Worm (Caenorhabditis elegans) whole organism, young adult: ENCODE measurements around the gene fbxa-183.
"Not testable (repeated sequence)": the region's sequence is repeated elsewhere in the genome, so short reads cannot be mapped to it uniquely, and the experiment has no call there.

Experiments used
- B0019.2 ChIP-seq: fragments of 200-800 bp; sonication (Bioruptor generic); conservative IDR thresholded peaks from 2 replicates; pipeline ENCODE4 v1.3.6; 2022; ENCODE audit warnings: missing genetic modification reagents, missing genetic modification characterization, missing compliant biosample characterization
- C17E4.6 ChIP-seq: fragments of 200-800 bp; sonication (Bioruptor generic); IDR thresholded peaks from 2 replicates; pipeline ENCODE4 v1.3.6; 2022; ENCODE audit warnings: missing genetic modification reagents, missing genetic modification characterization, missing compliant biosample characterization
- D2030.7 ChIP-seq: fragments of 200-800 bp; sonication (Bioruptor generic); IDR thresholded peaks from 2 replicates; pipeline ENCODE4 v1.3.6; 2022; ENCODE audit warnings: missing genetic modification reagents, missing genetic modification characterization, missing compliant biosample characterization
- F33H1.4 ChIP-seq: fragments of 200-800 bp; sonication (Bioruptor generic); IDR thresholded peaks from 2 replicates; pipeline ENCODE4 v1.3.6; 2022; ENCODE audit warnings: missing genetic modification reagents, missing genetic modification characterization, missing compliant biosample characterization
- F39B2.1 ChIP-seq: fragments of 200-800 bp; sonication (Bioruptor generic); IDR thresholded peaks from 2 replicates; pipeline ENCODE4 v1.3.6; 2022; ENCODE audit warnings: missing genetic modification reagents, missing genetic modification characterization, missing compliant biosample characterization
- F49E8.2 ChIP-seq: sonication (generic microtip); optimal IDR thresholded peaks from 3 replicates; lab custom pipeline; 2017; ENCODE audit warnings: missing genetic modification characterization, mild to moderate bottlenecking, missing compliant biosample characterization, antibody characterized with exemption, moderate library complexity; ENCODE audit not compliant: insufficient read depth
- K11D2.4 ChIP-seq: fragments of 200-800 bp; sonication (Bioruptor generic); IDR thresholded peaks from 2 replicates; pipeline ENCODE4 v1.3.6; 2022; ENCODE audit warnings: missing genetic modification reagents, missing genetic modification characterization, missing compliant biosample characterization
- Y53F4B.3 ChIP-seq: fragments of 200-800 bp; sonication (Bioruptor generic); IDR thresholded peaks from 2 replicates; pipeline ENCODE4 v1.3.6; 2022; ENCODE audit warnings: missing genetic modification reagents, missing genetic modification characterization, missing compliant biosample characterization
- Y56A3A.18 ChIP-seq: fragments of 200-800 bp; sonication (Bioruptor generic); IDR thresholded peaks from 2 replicates; pipeline ENCODE4 v1.3.6; 2022; ENCODE audit warnings: missing genetic modification reagents, missing genetic modification characterization, missing compliant biosample characterization
- Y67H2A.10 ChIP-seq: fragments of 200-800 bp; sonication (Bioruptor generic); conservative IDR thresholded peaks from 2 replicates; pipeline ENCODE4 v1.3.6; 2022; ENCODE audit warnings: missing genetic modification reagents, missing genetic modification characterization, missing compliant biosample characterization
- Y95B8A.8 ChIP-seq: fragments of 200-800 bp; sonication (Bioruptor generic); IDR thresholded peaks from 2 replicates; pipeline ENCODE4 v1.3.6; 2022; ENCODE audit warnings: missing genetic modification reagents, missing genetic modification characterization, missing compliant biosample characterization
- ZK185.1 ChIP-seq: sonication (generic microtip); optimal IDR thresholded peaks from 2 replicates; lab custom pipeline; 2016; ENCODE audit warnings: mild to moderate bottlenecking, missing genetic modification characterization, missing compliant biosample characterization; ENCODE audit not compliant: poor library complexity, severe bottlenecking
- aptf-2 ChIP-seq: fragments of 200-800 bp; sonication (Bioruptor generic); conservative IDR thresholded peaks from 2 replicates; pipeline ENCODE4 v1.3.6; 2022; ENCODE audit warnings: missing genetic modification reagents, missing genetic modification characterization, missing compliant biosample characterization
- attf-3 ChIP-seq: fragments of 200-800 bp; sonication (Bioruptor generic); conservative IDR thresholded peaks from 2 replicates; pipeline ENCODE4 v1.3.6; 2022; ENCODE audit warnings: missing genetic modification reagents, missing genetic modification characterization, missing compliant biosample characterization
- attf-5 ChIP-seq: fragments of 200-800 bp; sonication (Bioruptor generic); optimal IDR thresholded peaks from 2 replicates; lab custom pipeline; 2018; ENCODE audit warnings: mild to moderate bottlenecking, missing genetic modification characterization, missing compliant biosample characterization
- attf-6 ChIP-seq: fragments of 200-800 bp; sonication (Bioruptor generic); IDR thresholded peaks from 2 replicates; pipeline ENCODE4 v1.3.6; 2022; ENCODE audit warnings: missing genetic modification reagents, missing genetic modification characterization, missing compliant biosample characterization
- cebp-1 ChIP-seq, 2 experiments: fragments of 200-800 bp in 1 of 2; sonication (Bioruptor generic) in 1 of 2; sonication (generic microtip) in 1 of 2; IDR thresholded peaks in 1 of 2; optimal IDR thresholded peaks in 1 of 2; 2 replicates each; pipeline versions ENCODE4 v1.3.6 to Lab custom; 2017 to 2022; ENCODE audit warnings: missing compliant biosample characterization in 2 of 2, missing genetic modification characterization in 2 of 2, mild to moderate bottlenecking in 1 of 2, missing genetic modification reagents in 1 of 2, moderate library complexity in 1 of 2
- cebp-2 ChIP-seq: fragments of 200-800 bp; sonication (Bioruptor generic); IDR thresholded peaks from 2 replicates; pipeline ENCODE4 v1.3.6; 2022; ENCODE audit warnings: missing genetic modification characterization, missing compliant biosample characterization
- ceh-100 ChIP-seq: fragments of 200-800 bp; sonication (Bioruptor generic); IDR thresholded peaks from 2 replicates; pipeline ENCODE4 v1.3.6; 2022; ENCODE audit warnings: missing genetic modification reagents, missing genetic modification characterization, missing compliant biosample characterization
- ceh-58 ChIP-seq: fragments of 200-800 bp; sonication (Bioruptor generic); IDR thresholded peaks from 2 replicates; pipeline ENCODE4 v1.3.6; 2022; ENCODE audit warnings: missing genetic modification characterization, missing compliant biosample characterization
- ceh-91 ChIP-seq: fragments of 200-800 bp; sonication (Bioruptor generic); IDR thresholded peaks from 2 replicates; pipeline ENCODE4 v1.3.6; 2022; ENCODE audit warnings: missing genetic modification reagents, missing genetic modification characterization, missing compliant biosample characterization
- dpl-1 ChIP-seq: fragments of 150-350 bp; optimal IDR thresholded peaks from 2 replicates; lab custom pipeline; 2014; ENCODE audit warnings: missing biosample characterization, missing genetic modification reagents, missing genetic modification characterization
- efl-1 ChIP-seq: fragments of 150-350 bp; optimal IDR thresholded peaks from 2 replicates; lab custom pipeline; 2014; ENCODE audit warnings: missing biosample characterization, missing genetic modification reagents, missing genetic modification characterization
- egl-44 ChIP-seq: fragments of 200-800 bp; sonication (Bioruptor generic); IDR thresholded peaks from 2 replicates; pipeline ENCODE4 v1.3.6; 2022; ENCODE audit warnings: missing genetic modification reagents, missing genetic modification characterization, missing compliant biosample characterization
- egrh-3 ChIP-seq: fragments of 200-800 bp; sonication (Bioruptor generic); IDR thresholded peaks from 2 replicates; pipeline ENCODE4 v1.3.6; 2022; ENCODE audit warnings: missing genetic modification reagents, missing genetic modification characterization, missing compliant biosample characterization
- hmg-1.2 ChIP-seq: fragments of 200-800 bp; sonication (Bioruptor generic); IDR thresholded peaks from 2 replicates; pipeline ENCODE4 v1.3.6; 2022; ENCODE audit warnings: missing genetic modification reagents, missing genetic modification characterization, missing compliant biosample characterization
- hmg-20 ChIP-seq: fragments of 200-800 bp; sonication (Bioruptor generic); IDR thresholded peaks from 2 replicates; pipeline ENCODE4 v1.3.6; 2022; ENCODE audit warnings: missing genetic modification reagents, missing genetic modification characterization, missing compliant biosample characterization
- lin-26 ChIP-seq: fragments of 200-800 bp; sonication (Bioruptor generic); IDR thresholded peaks from 2 replicates; pipeline ENCODE4 v1.3.6; 2022; ENCODE audit warnings: missing genetic modification reagents, missing genetic modification characterization, missing compliant biosample characterization
- lin-54 ChIP-seq: fragments of 200-800 bp; sonication (Bioruptor generic); optimal IDR thresholded peaks from 2 replicates; lab custom pipeline; 2018; ENCODE audit warnings: mild to moderate bottlenecking, missing genetic modification characterization, missing compliant biosample characterization
- lir-1 ChIP-seq: fragments of 200-800 bp; sonication (Bioruptor generic); conservative IDR thresholded peaks from 2 replicates; pipeline ENCODE4 v1.3.6; 2022; ENCODE audit warnings: missing genetic modification reagents, missing genetic modification characterization, missing compliant biosample characterization
- lsl-1 ChIP-seq: fragments of 200-800 bp; sonication (Bioruptor generic); optimal IDR thresholded peaks from 2 replicates; lab custom pipeline; 2018; ENCODE audit warnings: mild to moderate bottlenecking, missing genetic modification characterization, moderate library complexity, missing compliant biosample characterization
- madf-3 ChIP-seq: fragments of 200-800 bp; sonication (Bioruptor generic); IDR thresholded peaks from 2 replicates; pipeline ENCODE4 v1.3.6; 2022; ENCODE audit warnings: missing genetic modification reagents, missing genetic modification characterization, missing compliant biosample characterization
- madf-6 ChIP-seq: fragments of 200-800 bp; sonication (Bioruptor generic); IDR thresholded peaks from 2 replicates; pipeline ENCODE4 v1.3.6; 2022; ENCODE audit warnings: missing genetic modification reagents, missing genetic modification characterization, missing compliant biosample characterization
- madf-8 ChIP-seq: fragments of 200-800 bp; sonication (Bioruptor generic); conservative IDR thresholded peaks from 2 replicates; pipeline ENCODE4 v1.3.6; 2022; ENCODE audit warnings: missing genetic modification reagents, missing genetic modification characterization, missing compliant biosample characterization
- pbrm-1 ChIP-seq: fragments of 200-800 bp; sonication (Bioruptor generic); IDR thresholded peaks from 2 replicates; pipeline ENCODE4 v1.3.6; 2022; ENCODE audit warnings: missing genetic modification reagents, missing genetic modification characterization, missing compliant biosample characterization
- rcor-1 ChIP-seq: fragments of 200-800 bp; sonication (Bioruptor generic); IDR thresholded peaks from 2 replicates; pipeline ENCODE4 v1.3.6; 2022; ENCODE audit warnings: missing genetic modification reagents, missing genetic modification characterization, missing compliant biosample characterization
- sea-2 ChIP-seq: fragments of 200-800 bp; sonication (Bioruptor generic); IDR thresholded peaks from 2 replicates; pipeline ENCODE4 v1.3.6; 2022; ENCODE audit warnings: missing genetic modification characterization, missing compliant biosample characterization
- snpc-3.4 ChIP-seq: sonication (generic microtip); optimal IDR thresholded peaks from 2 replicates; lab custom pipeline; 2017; ENCODE audit warnings: missing genetic modification characterization, mild to moderate bottlenecking, missing compliant biosample characterization, antibody characterized with exemption, moderate library complexity, missing genotype, missing genetic modification reagents
- snpc-4 ChIP-seq, 5 experiments: fragments of 150-350 bp in 1 of 5; sonication (generic microtip) in 4 of 5; optimal IDR thresholded peaks; 2 replicates each; lab custom pipeline; 2014 to 2018; ENCODE audit warnings: missing genetic modification characterization in 5 of 5, missing biosample characterization in 3 of 5, antibody characterized with exemption in 2 of 5, mild to moderate bottlenecking in 2 of 5, missing compliant biosample characterization in 2 of 5, missing genotype in 2 of 5, moderate library complexity in 2 of 5, missing genetic modification reagents in 1 of 5
- tbp1 ChIP-seq: fragments of 200-800 bp; sonication (Bioruptor generic); optimal IDR thresholded peaks from 2 replicates; lab custom pipeline; 2018; ENCODE audit warnings: mild to moderate bottlenecking, missing genetic modification characterization, missing compliant biosample characterization
- xnd-1 ChIP-seq: sonication (generic microtip); optimal IDR thresholded peaks from 2 replicates; lab custom pipeline; 2016; ENCODE audit warnings: missing genotype, missing genetic modification reagents, missing genetic modification characterization, missing compliant biosample characterization
- ztf-18 ChIP-seq: sonication (generic microtip); optimal IDR thresholded peaks from 2 replicates; lab custom pipeline; 2016; ENCODE audit warnings: missing genotype, mild to moderate bottlenecking, missing genetic modification characterization, missing compliant biosample characterization
- ztf-28 ChIP-seq: fragments of 200-800 bp; sonication (Bioruptor generic); IDR thresholded peaks from 2 replicates; pipeline ENCODE4 v1.3.6; 2022; ENCODE audit warnings: missing genetic modification reagents, missing genetic modification characterization, missing compliant biosample characterization

The fbxa-183 gene

ce11 chrV:5778216-5778615 is 4.4 kb downstream of the fbxa-183 start (continued):
- TF ChIP-seq hmg-1.2 (GFP tag; lab: Robert Waterston, UW) (peak; percentile 46), cebp-1 (GFP tag; IDR thresholded peaks at IDR 0.05; lab: Robert Waterston, UW) (peak; percentile 46; the same call in 1 of the 2 replicates)
- not testable (repeated sequence) for TF ChIP-seq cebp-1 (tag; optimal IDR thresholded peaks at IDR 0.05; lab: Kevin White, UChicago)
- TF ChIP-seq, all 124 proteins: peak for 21; not testable (repeated sequence) for 103

- TF ChIP-seq attf-3 (GFP tag; lab: Robert Waterston, UW) (peak; percentile 82), ztf-28 (GFP tag; lab: Robert Waterston, UW) (peak; percentile 97), tbp1 (GFP tag; lab: Kevin White, UChicago) (peak; percentile 49), B0019.2 (GFP tag; lab: Robert Waterston, UW) (peak; percentile 88), efl-1 (GFP tag; lab: Kevin White, UChicago) (peak; percentile 63), hmg-20 (GFP tag; lab: Robert Waterston, UW) (peak; percentile 69; the same call in 1 of the 2 replicates), egl-44 (GFP tag; lab: Robert Waterston, UW) (peak; percentile 85), pbrm-1 (GFP tag; lab: Robert Waterston, UW) (peak; percentile 94), attf-5 (GFP tag; lab: Kevin White, UChicago) (peak; percentile 37), madf-3 (GFP tag; lab: Robert Waterston, UW) (peak; percentile 91), lin-26 (GFP tag; lab: Robert Waterston, UW) (peak; percentile 86), Y56A3A.18 (peak; percentile 76; the same call in 1 of the 2 replicates), C17E4.6 (GFP tag; lab: Robert Waterston, UW) (peak; percentile 89), Y67H2A.10 (GFP tag; lab: Robert Waterston, UW) (peak; percentile 83), ceh-58 (GFP tag; lab: Robert Waterston, UW) (0 out of 2 replicates have a peak, but pooled peaks have one; percentile 10), K11D2.4 (peak; percentile 83), snpc-3.4 (tag; lab: Kevin White, UChicago) (peak; percentile 29), F39B2.1 (GFP tag; lab: Robert Waterston, UW) (peak; percentile 71; the same call in 1 of the 2 replicates), ceh-100 (GFP tag; lab: Robert Waterston, UW) (peak; percentile 96), Y53F4B.3 (GFP tag; lab: Robert Waterston, UW) (peak; percentile 77), aptf-2 (GFP tag; lab: Robert Waterston, UW) (peak; percentile 65; the same call in 1 of the 2 replicates), ceh-91 (GFP tag; lab: Robert Waterston, UW) (peak; percentile 93), cebp-1 (GFP tag; IDR thresholded peaks at IDR 0.05; lab: Robert Waterston, UW) (peak; percentile 88), cebp-1 (tag; optimal IDR thresholded peaks at IDR 0.05; lab: Kevin White, UChicago) (peak; percentile 52), madf-8 (GFP tag; lab: Robert Waterston, UW) (peak; percentile 86), madf-6 (GFP tag; lab: Robert Waterston, UW) (peak; percentile 93), dpl-1 (GFP tag; lab: Kevin White, UChicago) (peak; percentile 47), lsl-1 (GFP tag; lab: Kevin White, UChicago) (peak; percentile 64), rcor-1 (GFP tag; lab: Robert Waterston, UW) (peak; percentile 94), sea-2 (GFP tag; lab: Robert Waterston, UW) (0 out of 2 replicates have a peak, but pooled peaks have one; percentile 25), F33H1.4 (GFP tag; lab: Robert Waterston, UW) (peak; percentile 79), snpc-4 (tag; optimal IDR thresholded peaks at IDR 0.05; lab: Kevin White, UChicago) (peak in 3 of 4 experiments; percentile 15 to 37 (median 26)), cebp-2 (GFP tag; lab: Robert Waterston, UW) (peak; percentile 84; the same call in 1 of the 2 replicates), xnd-1 (peak; percentile 45), D2030.7 (GFP tag; lab: Robert Waterston, UW) (peak; percentile 99), Y95B8A.8 (peak; percentile 95), lin-54 (GFP tag; lab: Kevin White, UChicago) (peak; percentile 56), attf-6 (GFP tag; lab: Robert Waterston, UW) (peak; percentile 77), egrh-3 (GFP tag; lab: Robert Waterston, UW) (peak; percentile 85), lir-1 (GFP tag; lab: Robert Waterston, UW) (0 out of 2 replicates have a peak, but pooled peaks have one; percentile 12), ZK185.1 (peak; percentile 6), ztf-18 (peak; percentile 28), F49E8.2 (tag; lab: Kevin White, UChicago) (peak; percentile 56)
- not testable (repeated sequence) for TF ChIP-seq snpc-4 (GFP tag; optimal IDR thresholded peaks at IDR 0.05; lab: Kevin White, UChicago)
These were observed 5.6 kb downstream of the fbxa-183 start, which contains the start of gene F44E7.4 for ce11 chrV:5776941-5777340. Gene F44E7.4, minus strand, starts transcription at chrV:5776953.
